Fruit fly (Drosophila melanogaster) whole organism, embryonic: ENCODE data around the gene Egfrap.

Experiments used
- Blimp-1 ChIP-seq: fragments of 200-800 bp; sonication (Bioruptor generic); optimal IDR thresholded peaks from 3 replicates; lab custom pipeline; 2018; ENCODE audit warnings: missing biosample characterization, missing genetic modification characterization, mild to moderate bottlenecking, moderate library complexity, missing genetic modification reagents
- CG10543 ChIP-seq: fragments of 200-800 bp; sonication (Bioruptor generic); optimal IDR thresholded peaks from 3 replicates; lab custom pipeline; 2017; ENCODE audit warnings: missing biosample characterization, mild to moderate bottlenecking, missing genetic modification characterization, moderate library complexity
- CG11085 ChIP-seq: fragments of 200-800 bp; sonication (Bioruptor generic); IDR thresholded peaks from 2 replicates; pipeline ENCODE4 v1.3.6; 2022; ENCODE audit warnings: missing biosample characterization, missing genetic modification characterization
- CG11093 ChIP-seq: fragments of 200-800 bp; sonication (Bioruptor generic); IDR thresholded peaks from 3 replicates; pipeline ENCODE4 v1.3.6; 2022; ENCODE audit warnings: missing biosample characterization, missing genetic modification characterization
- CG12769 ChIP-seq: fragments of 200-800 bp; sonication (Bioruptor generic); optimal IDR thresholded peaks from 2 replicates; lab custom pipeline; 2019; ENCODE audit warnings: missing biosample characterization, mild to moderate bottlenecking, missing genetic modification characterization, moderate library complexity
- CG13624 ChIP-seq: fragments of 200-800 bp; sonication (Bioruptor generic); optimal IDR thresholded peaks from 2 replicates; lab custom pipeline; 2016; ENCODE audit warnings: missing biosample characterization, missing genetic modification characterization
- CG13775 ChIP-seq: fragments of 200-800 bp; sonication (Bioruptor generic); optimal IDR thresholded peaks from 3 replicates; lab custom pipeline; 2017; ENCODE audit warnings: missing biosample characterization, mild to moderate bottlenecking, missing genetic modification characterization
- CG14050 ChIP-seq: fragments of 200-800 bp; sonication (Bioruptor generic); IDR thresholded peaks from 3 replicates; pipeline ENCODE4 v1.3.6; 2022; ENCODE audit warnings: missing biosample characterization, missing genetic modification characterization
- CG15073 ChIP-seq: fragments of 200-800 bp; sonication (Bioruptor generic); optimal IDR thresholded peaks from 2 replicates; lab custom pipeline; 2016; ENCODE audit warnings: missing biosample characterization, missing genetic modification characterization
- CG15479 ChIP-seq: fragments of 200-800 bp; sonication (Bioruptor generic); optimal IDR thresholded peaks from 3 replicates; lab custom pipeline; 2019; ENCODE audit warnings: missing biosample characterization, mild to moderate bottlenecking, missing genetic modification characterization, moderate library complexity
- CG16779 ChIP-seq: fragments of 200-800 bp; sonication (Bioruptor generic); IDR thresholded peaks from 2 replicates; pipeline ENCODE4 v1.3.6; 2022; ENCODE audit warnings: missing biosample characterization, missing genetic modification characterization
- CG17385 ChIP-seq: fragments of 200-800 bp; sonication (Bioruptor generic); optimal IDR thresholded peaks from 3 replicates; lab custom pipeline; 2018; ENCODE audit warnings: missing biosample characterization, mild to moderate bottlenecking, missing genetic modification characterization
- CG2129 ChIP-seq: fragments of 200-800 bp; sonication (Bioruptor generic); IDR thresholded peaks from 2 replicates; pipeline ENCODE4 v1.3.6; 2022; ENCODE audit warnings: missing biosample characterization, missing genetic modification characterization; ENCODE audit not compliant: partially characterized antibody
- CG30431 ChIP-seq: fragments of 200-800 bp; sonication (Bioruptor generic); optimal IDR thresholded peaks from 2 replicates; lab custom pipeline; 2017; ENCODE audit warnings: missing biosample characterization, missing genetic modification characterization
- CG31365 ChIP-seq: fragments of 200-800 bp; sonication (Bioruptor generic); optimal IDR thresholded peaks from 2 replicates; lab custom pipeline; 2018; ENCODE audit warnings: missing biosample characterization, mild to moderate bottlenecking, missing genetic modification characterization
- CG4282 ChIP-seq: fragments of 200-800 bp; sonication (Bioruptor generic); optimal IDR thresholded peaks from 2 replicates; lab custom pipeline; 2016; ENCODE audit warnings: missing biosample characterization, missing genetic modification characterization
- CG4707 ChIP-seq: fragments of 200-800 bp; sonication (Bioruptor generic); optimal IDR thresholded peaks from 2 replicates; lab custom pipeline; 2018; ENCODE audit warnings: missing biosample characterization, mild to moderate bottlenecking, missing genetic modification characterization, moderate library complexity
- CG8290 ChIP-seq, 3 experiments: fragments of 200-800 bp; sonication (Bioruptor generic); optimal IDR thresholded peaks; 2 replicates each; lab custom pipeline; 2016 to 2019; ENCODE audit warnings: missing biosample characterization in 3 of 3, missing genetic modification characterization in 3 of 3, mild to moderate bottlenecking in 2 of 3, moderate library complexity in 1 of 3
- CG8924 ChIP-seq: fragments of 200-800 bp; optimal IDR thresholded peaks from 3 replicates; lab custom pipeline; 2019; ENCODE audit warnings: missing biosample characterization, mild to moderate bottlenecking, missing genetic modification characterization, moderate library complexity
- CoRest ChIP-seq: fragments of 200-800 bp; sonication (Bioruptor generic); optimal IDR thresholded peaks from 3 replicates; lab custom pipeline; 2018; ENCODE audit warnings: missing biosample characterization, mild to moderate bottlenecking, missing genetic modification characterization, moderate library complexity
- Dll ChIP-seq: fragments of 200-800 bp; sonication (Bioruptor generic); IDR thresholded peaks from 4 replicates; pipeline ENCODE4 v1.3.6; 2022; ENCODE audit warnings: missing biosample characterization, missing genetic modification characterization; ENCODE audit not compliant: partially characterized antibody
- E2f2 ChIP-seq: fragments of 200-800 bp; sonication (Bioruptor generic); IDR thresholded peaks from 2 replicates; pipeline ENCODE4 v1.3.6; 2022; ENCODE audit warnings: missing biosample characterization, missing genetic modification characterization
- HHEX ChIP-seq: fragments of 200-800 bp; sonication (Bioruptor generic); optimal IDR thresholded peaks from 3 replicates; lab custom pipeline; 2017; ENCODE audit warnings: missing biosample characterization, mild to moderate bottlenecking, missing genetic modification characterization, missing genetic modification reagents
- Hsf ChIP-seq: fragments of 200-800 bp; sonication (Bioruptor generic); optimal IDR thresholded peaks from 3 replicates; lab custom pipeline; 2016; ENCODE audit warnings: missing biosample characterization, missing genetic modification characterization
- Lhr ChIP-seq: fragments of 200-800 bp; sonication (Bioruptor generic); optimal IDR thresholded peaks from 3 replicates; lab custom pipeline; 2017; ENCODE audit warnings: mild to moderate bottlenecking, missing biosample characterization, missing genetic modification reagents, missing genetic modification characterization
- Mrtf ChIP-seq: fragments of 200-800 bp; sonication (Bioruptor generic); IDR thresholded peaks from 3 replicates; pipeline ENCODE4 v1.3.6; 2022; ENCODE audit warnings: missing biosample characterization, missing genetic modification characterization
- Myb ChIP-seq: fragments of 200-800 bp; sonication (Bioruptor generic); optimal IDR thresholded peaks from 2 replicates; lab custom pipeline; 2016; ENCODE audit warnings: missing biosample characterization, missing genetic modification characterization
- Nf-YC ChIP-seq: fragments of 200-800 bp; optimal IDR thresholded peaks from 3 replicates; lab custom pipeline; 2019; ENCODE audit warnings: missing biosample characterization, mild to moderate bottlenecking, missing genetic modification characterization, moderate library complexity
- Ptx1 ChIP-seq: fragments of 200-800 bp; sonication (Bioruptor generic); IDR thresholded peaks from 2 replicates; pipeline ENCODE4 v1.3.6; 2022; ENCODE audit warnings: missing biosample characterization, missing genetic modification characterization
- Ravus ChIP-seq: fragments of 200-800 bp; sonication (Bioruptor generic); IDR thresholded peaks from 2 replicates; pipeline ENCODE4 v1.3.6; 2022; ENCODE audit warnings: missing biosample characterization, missing genetic modification characterization
- Taf1 ChIP-seq: fragments of 200-800 bp; sonication (Bioruptor generic); IDR thresholded peaks from 2 replicates; pipeline ENCODE4 v1.3.6; 2022; ENCODE audit warnings: missing biosample characterization, missing genetic modification characterization
- Xrp1 ChIP-seq: fragments of 200-800 bp; sonication (Bioruptor generic); IDR thresholded peaks from 2 replicates; pipeline ENCODE4 v1.3.6; 2022; ENCODE audit warnings: missing biosample characterization, missing genetic modification characterization
- al ChIP-seq: fragments of 200-800 bp; sonication (Bioruptor generic); IDR thresholded peaks from 2 replicates; pipeline ENCODE4 v1.3.6; 2022; ENCODE audit warnings: missing biosample characterization, missing genetic modification characterization
- cas ChIP-seq: fragments of 200-800 bp; sonication (Bioruptor generic); IDR thresholded peaks from 2 replicates; pipeline ENCODE4 v1.3.6; 2022; ENCODE audit warnings: missing biosample characterization, missing genetic modification characterization
- ci ChIP-seq: fragments of 200-800 bp; sonication (Bioruptor generic); IDR thresholded peaks from 3 replicates; pipeline ENCODE4 v1.3.6; 2022; ENCODE audit warnings: missing biosample characterization, missing genetic modification characterization
- dmrt11E ChIP-seq: fragments of 200-800 bp; sonication (Bioruptor generic); optimal IDR thresholded peaks from 3 replicates; lab custom pipeline; 2018; ENCODE audit warnings: missing biosample characterization, mild to moderate bottlenecking, missing genetic modification characterization, moderate library complexity
- emc ChIP-seq: fragments of 200-800 bp; sonication (Bioruptor generic); optimal IDR thresholded peaks from 2 replicates; lab custom pipeline; 2016; ENCODE audit warnings: missing biosample characterization, missing genetic modification characterization
- gcm ChIP-seq: fragments of 200-800 bp; sonication (Bioruptor generic); optimal IDR thresholded peaks from 2 replicates; lab custom pipeline; 2019; ENCODE audit warnings: missing biosample characterization, mild to moderate bottlenecking, missing genetic modification characterization, moderate library complexity
- hbn ChIP-seq: fragments of 200-800 bp; sonication (Bioruptor generic); IDR thresholded peaks from 2 replicates; pipeline ENCODE4 v1.3.6; 2022; ENCODE audit warnings: missing biosample characterization, missing genetic modification characterization; ENCODE audit not compliant: partially characterized antibody
- jing ChIP-seq: fragments of 200-800 bp; sonication (Bioruptor generic); optimal IDR thresholded peaks from 2 replicates; lab custom pipeline; 2018; ENCODE audit warnings: missing biosample characterization, mild to moderate bottlenecking, missing genetic modification characterization
- lbe ChIP-seq: fragments of 200-800 bp; sonication (Bioruptor generic); optimal IDR thresholded peaks from 2 replicates; lab custom pipeline; 2016; ENCODE audit warnings: missing biosample characterization, mild to moderate bottlenecking, missing genetic modification characterization
- lmd ChIP-seq: fragments of 200-800 bp; sonication (Bioruptor generic); IDR thresholded peaks from 2 replicates; pipeline ENCODE4 v1.3.6; 2022; ENCODE audit warnings: missing biosample characterization, missing genetic modification characterization
- pnt ChIP-seq: fragments of 200-800 bp; sonication (Bioruptor generic); optimal IDR thresholded peaks from 3 replicates; lab custom pipeline; 2016; ENCODE audit warnings: missing biosample characterization, missing genetic modification characterization
- run ChIP-seq: fragments of 200-800 bp; sonication (Bioruptor generic); optimal IDR thresholded peaks from 3 replicates; lab custom pipeline; 2018; ENCODE audit warnings: missing biosample characterization, mild to moderate bottlenecking, missing genetic modification characterization
- salm ChIP-seq: fragments of 200-800 bp; sonication (Bioruptor generic); optimal IDR thresholded peaks from 2 replicates; lab custom pipeline; 2018; ENCODE audit warnings: missing biosample characterization, mild to moderate bottlenecking, missing genetic modification characterization
- slou ChIP-seq: fragments of 200-800 bp; sonication (Bioruptor generic); optimal IDR thresholded peaks from 3 replicates; lab custom pipeline; 2016; ENCODE audit warnings: missing biosample characterization, missing genetic modification characterization
- slp2 ChIP-seq: fragments of 200-800 bp; sonication (Bioruptor generic); optimal IDR thresholded peaks from 2 replicates; lab custom pipeline; 2016; ENCODE audit warnings: missing biosample characterization, missing genetic modification characterization
- sqz ChIP-seq: fragments of 200-800 bp; sonication (Bioruptor generic); optimal IDR thresholded peaks from 3 replicates; lab custom pipeline; 2018; ENCODE audit warnings: missing biosample characterization, mild to moderate bottlenecking, missing genetic modification characterization
- tin ChIP-seq: fragments of 200-800 bp; sonication (Bioruptor generic); optimal IDR thresholded peaks from 3 replicates; lab custom pipeline; 2016; ENCODE audit warnings: missing biosample characterization, missing genetic modification characterization
- unpg ChIP-seq: fragments of 200-800 bp; sonication (Bioruptor generic); optimal IDR thresholded peaks from 3 replicates; lab custom pipeline; 2018; ENCODE audit warnings: missing biosample characterization, mild to moderate bottlenecking, missing genetic modification characterization, moderate library complexity

Gene Egfrap

dm6 chr3L:5922005-5922685, 28.3 kb downstream of the Egfrap start, which contains the start of gene CG32407 (continued):
- TF ChIP-seq Myb = no peak
- TF ChIP-seq CG15073 (GFP tag; lab: Kevin White, UChicago) = no peak
- no peak for TF ChIP-seq salm (tag; lab: Kevin White, UChicago)
- peak; percentile 64 for TF ChIP-seq CG10543
- TF ChIP-seq jing (GFP tag; lab: Kevin White, UChicago) = no peak
- TF ChIP-seq unpg (GFP tag; lab: Kevin White, UChicago) = no peak
- no peak for TF ChIP-seq lbe (GFP tag; lab: Kevin White, UChicago)
- no peak for TF ChIP-seq dmrt11E (tag; lab: Kevin White, UChicago)
- no peak for TF ChIP-seq pnt (GFP tag; lab: Kevin White, UChicago)
- TF ChIP-seq CG8290 (GFP tag; optimal IDR thresholded peaks at IDR 0.05; lab: Kevin White, UChicago) = no peak
- peak in 1 of 2 experiments; percentile 3 for TF ChIP-seq CG8290 (tag; optimal IDR thresholded peaks at IDR 0.05; lab: Kevin White, UChicago)
- peak; percentile 94 for TF ChIP-seq gcm (GFP tag; lab: Kevin White, UChicago)
- TF ChIP-seq ci (GFP tag; lab: Robert Waterston, UW) = no peak; the same call in 2 of the 3 replicates
- TF ChIP-seq Taf1 (GFP tag; lab: Robert Waterston, UW) = no peak
- no peak for TF ChIP-seq CG13624 (GFP tag; lab: Kevin White, UChicago)
- TF ChIP-seq slou (GFP tag; lab: Kevin White, UChicago) = no peak
- TF ChIP-seq E2f2 (GFP tag; lab: Robert Waterston, UW) = no peak
- TF ChIP-seq al (GFP tag; lab: Robert Waterston, UW) = no peak
- no peak for TF ChIP-seq CoRest (tag; lab: Kevin White, UChicago)
- TF ChIP-seq Hsf (GFP tag; lab: Kevin White, UChicago) = no peak
- no peak for TF ChIP-seq Mrtf (GFP tag; lab: Robert Waterston, UW)
- no peak for TF ChIP-seq CG2129 (GFP tag; lab: Robert Waterston, UW)
- TF ChIP-seq CG15479 (GFP tag; lab: Kevin White, UChicago) = no peak
- no peak for TF ChIP-seq CG11085 (GFP tag; lab: Robert Waterston, UW)
- no peak for TF ChIP-seq Ptx1 (GFP tag; lab: Robert Waterston, UW)
- no peak for TF ChIP-seq CG31365 (tag; lab: Kevin White, UChicago)
- peak; percentile 4 for TF ChIP-seq sqz (GFP tag; lab: Kevin White, UChicago)
- no peak for TF ChIP-seq CG4282 (GFP tag; lab: Kevin White, UChicago)
- TF ChIP-seq CG17385 (GFP tag; lab: Kevin White, UChicago) = no peak
- no peak for TF ChIP-seq emc
- TF ChIP-seq CG13775 (GFP tag; lab: Kevin White, UChicago) = no peak
- no peak for TF ChIP-seq CG30431 (GFP tag; lab: Kevin White, UChicago)
- TF ChIP-seq slp2 (GFP tag; lab: Kevin White, UChicago) = no peak
- no peak for TF ChIP-seq CG8924 (tag; lab: Kevin White, UChicago)
- no peak for TF ChIP-seq CG11093
- no peak for TF ChIP-seq Blimp-1 (GFP tag; lab: Kevin White, UChicago)
- no peak for TF ChIP-seq Nf-YC (tag; lab: Kevin White, UChicago)
- TF ChIP-seq CG12769 (tag; lab: Kevin White, UChicago) = peak; percentile 45
- no peak for TF ChIP-seq cas (GFP tag; lab: Robert Waterston, UW)
- peak; percentile 23 for TF ChIP-seq HHEX
- no peak for TF ChIP-seq CG14050 (GFP tag; lab: Robert Waterston, UW)
- TF ChIP-seq tin (GFP tag; lab: Kevin White, UChicago) = no peak
- no peak for TF ChIP-seq Ravus
- TF ChIP-seq run = peak; percentile 58
- no peak for TF ChIP-seq Lhr
- TF ChIP-seq lmd = no peak
- TF ChIP-seq Dll (GFP tag; lab: Robert Waterston, UW) = no peak
- TF ChIP-seq hbn = no peak
- TF ChIP-seq Xrp1 (GFP tag; lab: Robert Waterston, UW) = 0 out of 2 replicates have a peak, but pooled peaks have one; percentile 20
- no peak for TF ChIP-seq CG4707
- TF ChIP-seq CG16779 (GFP tag; lab: Robert Waterston, UW) = no peak
